Fruit fly (Drosophila melanogaster): ENCODE measurements around the gene mRpL22.

The mRpL22 gene

DNA sequence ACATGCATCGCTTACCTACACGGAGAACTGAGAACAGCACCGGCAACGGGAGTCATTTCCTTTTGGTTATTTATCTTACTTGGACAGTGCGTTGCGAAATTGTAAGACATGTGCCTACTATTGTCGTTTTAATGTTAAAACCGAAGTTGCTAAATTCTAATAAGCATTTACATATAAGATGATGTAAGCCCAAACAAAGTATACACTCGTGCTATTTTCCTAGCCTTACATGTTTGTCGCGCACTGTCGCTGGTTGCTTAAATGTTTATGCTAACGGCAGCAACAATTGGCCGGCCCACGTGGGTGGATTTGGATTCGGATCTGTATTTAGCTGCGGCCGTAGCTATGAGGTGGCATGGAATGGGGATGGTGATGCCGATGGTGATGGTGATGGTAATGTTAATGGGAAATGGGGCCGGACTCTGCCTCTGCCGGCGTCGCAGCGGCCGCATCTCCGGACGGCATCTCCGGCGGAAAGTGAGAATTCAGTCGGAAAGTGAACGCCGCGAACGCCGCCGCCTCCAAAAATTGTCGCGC is 27.5 kb downstream of the mRpL22 start, which contains the start of gene CG4829 (continued):
- TF ChIP-seq Mio (GFP tag; optimal IDR thresholded peaks at IDR 0.05) (no peak), rgr (GFP tag; optimal IDR thresholded peaks at IDR 0.05) (peak; percentile 40), psq (GFP tag; optimal IDR thresholded peaks at IDR 0.05) (no peak), sv (GFP tag; optimal IDR thresholded peaks at IDR 0.05) (peak; percentile 54), Hr78 (GFP tag; optimal IDR thresholded peaks at IDR 0.05) (no peak), Dif (GFP tag; optimal IDR thresholded peaks at IDR 0.05; ENCODE audit: partially characterized antibody) (no peak)

DNA sequence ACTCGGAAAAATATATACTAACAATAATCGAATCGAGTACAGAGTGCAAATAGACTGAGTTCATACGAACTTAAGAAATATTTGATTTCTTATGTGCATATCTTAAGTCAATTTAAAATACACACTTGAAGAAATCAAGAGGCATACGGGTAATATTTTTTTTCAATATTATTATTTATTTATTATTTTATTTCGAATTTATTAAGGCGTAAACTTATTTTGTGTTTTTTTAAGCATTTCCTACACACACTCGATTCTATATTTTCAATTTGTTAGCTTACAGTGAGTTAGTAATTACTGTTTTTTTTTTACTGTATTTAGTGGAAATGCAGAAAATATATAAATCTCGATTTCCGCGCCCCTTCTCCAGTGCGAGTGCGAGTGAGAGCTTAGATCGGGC is 29.5 kb downstream of the mRpL22 start:
- no peak for TF ChIP-seq brk (GFP tag; optimal IDR thresholded peaks at IDR 0.05)
- no peak for TF ChIP-seq Hr83 (GFP tag; optimal IDR thresholded peaks at IDR 0.05; ENCODE audit: poor library complexity, severe bottlenecking)
- no peak for TF ChIP-seq sage (GFP tag; optimal IDR thresholded peaks at IDR 0.05)
- TF ChIP-seq ey (GFP tag; optimal IDR thresholded peaks at IDR 0.05), result no peak
- no peak for TF ChIP-seq CG9705 (GFP tag; optimal IDR thresholded peaks at IDR 0.05)
- no peak for TF ChIP-seq dmrt93B (GFP tag; optimal IDR thresholded peaks at IDR 0.05)

DNA sequence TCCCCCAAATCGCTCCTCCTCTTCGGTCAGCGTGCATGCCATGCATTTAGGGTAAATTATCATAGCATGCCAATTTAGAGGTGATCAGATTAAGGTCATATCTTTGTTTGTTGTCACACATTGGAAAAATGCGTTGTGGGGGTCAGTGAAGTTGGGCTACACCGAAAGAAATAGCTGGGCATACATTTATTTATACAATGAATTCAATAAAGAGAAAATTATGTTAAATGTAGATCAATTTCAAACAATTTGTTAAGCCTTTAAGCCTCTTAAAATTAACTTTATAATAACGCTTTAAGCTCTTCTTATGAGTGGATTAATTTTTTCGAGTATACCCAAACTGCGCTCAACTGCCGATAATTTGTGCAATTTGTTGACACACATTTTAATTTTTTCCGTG is 30.6 kb downstream of the mRpL22 start:
- TF ChIP-seq foxo (GFP tag; optimal IDR thresholded peaks at IDR 0.05) (peak in 1 of 2 experiments; percentile 4), CG9705 (GFP tag; optimal IDR thresholded peaks at IDR 0.05) (no peak)

DNA sequence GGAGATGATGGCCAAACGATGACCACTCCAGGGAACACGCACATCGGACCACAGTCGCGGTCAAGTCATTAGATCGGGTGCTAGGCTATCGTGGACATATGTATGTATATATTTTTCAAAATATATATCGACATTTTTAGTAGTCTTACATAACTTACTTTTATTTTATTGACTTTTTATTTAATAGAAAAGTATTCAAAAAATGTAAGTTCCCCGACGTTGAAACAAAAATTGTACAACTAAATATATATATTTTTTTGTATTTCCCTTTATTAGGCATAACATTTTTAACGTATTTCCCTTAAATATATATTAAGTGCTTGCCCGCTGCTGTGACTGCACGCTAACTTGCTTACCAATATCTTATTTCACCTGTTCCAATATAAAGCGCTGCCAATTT is 31.4 kb downstream of the mRpL22 start:
- TF ChIP-seq foxo (GFP tag; optimal IDR thresholded peaks at IDR 0.05) (peak in 1 of 2 experiments; percentile 3), Hnf4 (GFP tag; optimal IDR thresholded peaks at IDR 0.05) (no peak)

DNA sequence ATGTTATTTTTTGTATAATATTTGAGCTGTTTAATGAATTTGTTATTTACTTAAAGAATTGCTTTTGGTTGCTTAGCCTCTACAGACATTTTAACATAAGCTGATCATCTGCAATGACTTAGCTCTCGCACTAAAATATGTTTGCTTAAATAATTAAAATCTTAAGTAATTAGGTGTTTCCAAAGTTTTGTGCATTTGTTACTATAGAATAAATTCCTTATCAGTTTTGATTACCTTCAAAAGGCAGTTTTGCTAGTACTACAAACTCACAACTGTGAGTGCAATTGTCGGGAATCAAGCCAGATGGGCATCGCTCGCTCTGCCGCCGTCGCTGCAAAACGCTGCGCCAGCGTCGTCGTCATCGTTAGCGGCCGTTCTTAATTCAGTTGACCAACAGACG is 32.8 kb downstream of the mRpL22 start:
- TF ChIP-seq Myc (optimal IDR thresholded peaks at IDR 0.05), result peak; percentile 70
- TF ChIP-seq sv (GFP tag; optimal IDR thresholded peaks at IDR 0.05), result no peak
- no peak for TF ChIP-seq dl (GFP tag; optimal IDR thresholded peaks at IDR 0.05; ENCODE audit: insufficient read depth in 1 of 2, partially characterized antibody in 2 of 2)

DNA sequence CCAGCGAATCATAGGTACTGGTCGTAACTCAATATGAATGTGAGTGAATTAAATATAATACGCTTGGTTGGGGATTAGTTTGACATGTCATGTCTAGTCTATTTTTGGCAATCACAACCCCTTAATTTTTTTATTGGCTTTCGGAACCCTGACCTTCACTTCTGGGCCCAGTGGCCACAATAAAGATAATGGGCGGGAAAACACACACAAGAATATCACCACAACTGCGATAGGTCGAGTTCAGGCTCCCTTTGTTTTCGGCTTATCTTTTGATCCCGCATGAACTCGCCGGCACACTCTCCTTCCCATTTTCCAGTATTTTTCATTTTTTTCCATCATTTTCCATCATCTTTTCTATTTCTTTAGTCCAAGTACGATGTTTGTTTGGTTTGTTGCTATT is 34.5 kb downstream of the mRpL22 start:
- TF ChIP-seq OdsH (GFP tag; optimal IDR thresholded peaks at IDR 0.05) (no peak), Rel (GFP tag; optimal IDR thresholded peaks at IDR 0.05) (no peak), Rel (tag; optimal IDR thresholded peaks at IDR 0.05) (peak; percentile 31), Myc (optimal IDR thresholded peaks at IDR 0.05) (no peak), HLH106 (tag; optimal IDR thresholded peaks at IDR 0.05) (no peak), brk (GFP tag; optimal IDR thresholded peaks at IDR 0.05) (no peak)

DNA sequence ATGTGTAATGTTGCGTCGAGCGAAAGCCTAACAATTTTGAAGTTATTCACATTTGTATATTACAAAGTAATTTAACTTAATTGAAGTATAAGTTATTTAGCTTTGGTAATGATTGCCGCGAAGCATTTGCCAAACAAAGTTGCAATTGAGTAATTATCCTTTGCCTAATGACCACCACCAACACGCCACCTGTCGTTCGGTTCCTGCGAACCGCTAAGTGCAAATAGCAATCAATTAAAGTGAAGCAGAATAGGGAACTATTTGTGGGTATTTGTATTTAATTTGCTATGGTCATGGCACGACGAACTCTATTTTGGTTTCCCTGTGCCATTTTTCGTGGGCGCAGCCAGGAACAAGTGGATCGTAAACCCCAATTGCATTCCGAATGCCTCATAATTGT is 36.9 kb downstream of the mRpL22 start:
- TF ChIP-seq ey (GFP tag; optimal IDR thresholded peaks at IDR 0.05) (no peak), Hr78 (GFP tag; optimal IDR thresholded peaks at IDR 0.05) (no peak), Rel (GFP tag; optimal IDR thresholded peaks at IDR 0.05) (no peak), Rel (tag; optimal IDR thresholded peaks at IDR 0.05) (no peak), sage (GFP tag; optimal IDR thresholded peaks at IDR 0.05) (no peak)

DNA sequence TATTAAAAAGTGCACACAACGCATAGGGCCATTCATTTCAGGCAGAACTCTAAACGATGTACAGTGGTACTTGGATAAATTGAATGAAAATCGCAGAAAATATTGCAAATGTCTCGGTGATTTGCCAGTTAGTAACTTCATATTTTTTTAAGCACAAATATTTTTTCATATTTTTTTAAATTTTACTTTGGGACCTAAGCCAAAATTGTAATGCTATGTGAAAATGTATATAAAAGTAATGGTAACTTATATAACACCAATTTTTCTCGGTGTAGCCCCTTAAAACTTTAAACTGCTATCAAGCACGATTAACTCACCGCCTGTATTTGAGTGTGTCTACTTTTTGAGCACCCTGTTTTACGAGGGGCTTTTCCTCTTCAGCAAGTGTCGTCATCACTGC is 37.5 kb downstream of the mRpL22 start:
- TF ChIP-seq Mio (GFP tag; optimal IDR thresholded peaks at IDR 0.05) (no peak), usp (GFP tag; optimal IDR thresholded peaks at IDR 0.05) (no peak), psq (GFP tag; optimal IDR thresholded peaks at IDR 0.05) (no peak), dmrt93B (GFP tag; optimal IDR thresholded peaks at IDR 0.05) (no peak), dsf (GFP tag; optimal IDR thresholded peaks at IDR 0.05; ENCODE audit: borderline replicate concordance) (no peak), Dfd (GFP tag; optimal IDR thresholded peaks at IDR 0.05) (no peak), Vsx2 (GFP tag; optimal IDR thresholded peaks at IDR 0.05; ENCODE audit: partially characterized antibody) (no peak), Dif (GFP tag; optimal IDR thresholded peaks at IDR 0.05; ENCODE audit: partially characterized antibody) (no peak), CG32264 (GFP tag; optimal IDR thresholded peaks at IDR 0.05) (no peak), N (GFP tag; optimal IDR thresholded peaks at IDR 0.05) (no peak), tai (GFP tag; optimal IDR thresholded peaks at IDR 0.05) (no peak), Sp1 (GFP tag; optimal IDR thresholded peaks at IDR 0.05) (no peak), rgr (GFP tag; optimal IDR thresholded peaks at IDR 0.05) (no peak), CrebA (GFP tag; optimal IDR thresholded peaks at IDR 0.05; ENCODE audit: borderline replicate concordance) (no peak), Abd-B (GFP tag; optimal IDR thresholded peaks at IDR 0.05) (no peak), fru (GFP tag; optimal IDR thresholded peaks at IDR 0.05) (no peak)
